Worm (Caenorhabditis elegans) whole organism, young adult: ENCODE measurements around the gene picc-1.

Source experiments
- F37B4.10 ChIP-seq: fragments of 200-800 bp; sonication (Bioruptor generic); IDR thresholded peaks from 2 replicates; pipeline ENCODE4 v1.3.6; 2022; ENCODE audit warnings: missing genetic modification characterization, missing compliant biosample characterization
- F39B2.1 ChIP-seq: fragments of 200-800 bp; sonication (Bioruptor generic); IDR thresholded peaks from 2 replicates; pipeline ENCODE4 v1.3.6; 2022; ENCODE audit warnings: missing genetic modification reagents, missing genetic modification characterization, missing compliant biosample characterization
- F57C9.4 ChIP-seq: sonication (generic microtip); optimal IDR thresholded peaks from 2 replicates; lab custom pipeline; 2017; ENCODE audit warnings: mild to moderate bottlenecking, missing genetic modification characterization, missing compliant biosample characterization
- Y53F4B.3 ChIP-seq: fragments of 200-800 bp; sonication (Bioruptor generic); IDR thresholded peaks from 2 replicates; pipeline ENCODE4 v1.3.6; 2022; ENCODE audit warnings: missing genetic modification reagents, missing genetic modification characterization, missing compliant biosample characterization
- Y53G8AR.9 ChIP-seq: fragments of 200-800 bp; sonication (Bioruptor generic); conservative IDR thresholded peaks from 2 replicates; pipeline ENCODE4 v1.3.6; 2022; ENCODE audit warnings: missing genetic modification reagents, missing genetic modification characterization, missing compliant biosample characterization
- Y56A3A.18 ChIP-seq: fragments of 200-800 bp; sonication (Bioruptor generic); IDR thresholded peaks from 2 replicates; pipeline ENCODE4 v1.3.6; 2022; ENCODE audit warnings: missing genetic modification reagents, missing genetic modification characterization, missing compliant biosample characterization
- Y79H2A.3 ChIP-seq: fragments of 200-800 bp; sonication (Bioruptor generic); conservative IDR thresholded peaks from 2 replicates; pipeline ENCODE4 v1.3.6; 2022; ENCODE audit warnings: missing genetic modification reagents, missing genetic modification characterization, missing compliant biosample characterization
- ZK185.1 ChIP-seq: sonication (generic microtip); optimal IDR thresholded peaks from 2 replicates; lab custom pipeline; 2016; ENCODE audit warnings: mild to moderate bottlenecking, missing genetic modification characterization, missing compliant biosample characterization; ENCODE audit not compliant: poor library complexity, severe bottlenecking
- aptf-3 ChIP-seq: fragments of 200-800 bp; sonication (Bioruptor generic); IDR thresholded peaks from 2 replicates; pipeline ENCODE4 v1.3.6; 2022; ENCODE audit warnings: missing genetic modification characterization, missing compliant biosample characterization
- athp-1 ChIP-seq: sonication (generic microtip); optimal IDR thresholded peaks from 2 replicates; lab custom pipeline; 2017; ENCODE audit warnings: mild to moderate bottlenecking, missing genetic modification characterization, missing compliant biosample characterization
- bed-2 ChIP-seq: fragments of 200-800 bp; sonication (Bioruptor generic); IDR thresholded peaks from 2 replicates; pipeline ENCODE4 v1.3.6; 2022; ENCODE audit warnings: missing genetic modification reagents, missing genetic modification characterization, missing compliant biosample characterization
- cebp-1 ChIP-seq, 2 experiments: fragments of 200-800 bp in 1 of 2; sonication (Bioruptor generic) in 1 of 2; sonication (generic microtip) in 1 of 2; IDR thresholded peaks in 1 of 2; optimal IDR thresholded peaks in 1 of 2; 2 replicates each; pipeline versions ENCODE4 v1.3.6 to Lab custom; 2017 to 2022; ENCODE audit warnings: missing compliant biosample characterization in 2 of 2, missing genetic modification characterization in 2 of 2, mild to moderate bottlenecking in 1 of 2, missing genetic modification reagents in 1 of 2, moderate library complexity in 1 of 2
- ceh-27 ChIP-seq: fragments of 200-800 bp; sonication (Bioruptor generic); optimal IDR thresholded peaks from 2 replicates; lab custom pipeline; 2018; ENCODE audit warnings: mild to moderate bottlenecking, missing genetic modification characterization, moderate library complexity, missing compliant biosample characterization
- chd-7 ChIP-seq: sonication (generic microtip); optimal IDR thresholded peaks from 2 replicates; lab custom pipeline; 2016; ENCODE audit warnings: mild to moderate bottlenecking, missing genetic modification characterization, moderate library complexity, missing compliant biosample characterization
- die-1 ChIP-seq: sonication (generic microtip); optimal IDR thresholded peaks from 2 replicates; lab custom pipeline; 2016; ENCODE audit warnings: missing genotype, mild to moderate bottlenecking, missing genetic modification characterization, missing compliant biosample characterization
- dox-1 ChIP-seq: fragments of 200-800 bp; sonication (Bioruptor generic); IDR thresholded peaks from 2 replicates; pipeline ENCODE4 v1.3.6; 2022; ENCODE audit warnings: missing genetic modification reagents, missing genetic modification characterization, missing compliant biosample characterization
- efl-1 ChIP-seq: fragments of 150-350 bp; optimal IDR thresholded peaks from 2 replicates; lab custom pipeline; 2014; ENCODE audit warnings: missing biosample characterization, missing genetic modification reagents, missing genetic modification characterization
- egl-44 ChIP-seq: fragments of 200-800 bp; sonication (Bioruptor generic); IDR thresholded peaks from 2 replicates; pipeline ENCODE4 v1.3.6; 2022; ENCODE audit warnings: missing genetic modification reagents, missing genetic modification characterization, missing compliant biosample characterization
- egrh-3 ChIP-seq: fragments of 200-800 bp; sonication (Bioruptor generic); IDR thresholded peaks from 2 replicates; pipeline ENCODE4 v1.3.6; 2022; ENCODE audit warnings: missing genetic modification reagents, missing genetic modification characterization, missing compliant biosample characterization
- ekl-4 ChIP-seq: fragments of 200-800 bp; sonication (Bioruptor generic); IDR thresholded peaks from 2 replicates; pipeline ENCODE4 v1.3.6; 2022; ENCODE audit warnings: missing genetic modification reagents, missing genetic modification characterization, missing compliant biosample characterization
- ets-4 ChIP-seq: fragments of 200-800 bp; sonication (Bioruptor generic); optimal IDR thresholded peaks from 2 replicates; lab custom pipeline; 2018; ENCODE audit warnings: mild to moderate bottlenecking, missing genetic modification characterization, missing compliant biosample characterization
- hlh-12 ChIP-seq: sonication (generic microtip); optimal IDR thresholded peaks from 2 replicates; lab custom pipeline; 2016; ENCODE audit warnings: missing genetic modification characterization, missing compliant biosample characterization
- hlh-26 ChIP-seq: fragments of 200-800 bp; sonication (Bioruptor generic); conservative IDR thresholded peaks from 2 replicates; pipeline ENCODE4 v1.3.6; 2022; ENCODE audit warnings: missing genetic modification reagents, missing genetic modification characterization, missing compliant biosample characterization
- hmg-20 ChIP-seq: fragments of 200-800 bp; sonication (Bioruptor generic); IDR thresholded peaks from 2 replicates; pipeline ENCODE4 v1.3.6; 2022; ENCODE audit warnings: missing genetic modification reagents, missing genetic modification characterization, missing compliant biosample characterization
- hsf-1 ChIP-seq: fragments of 200-800 bp; sonication (Bioruptor generic); IDR thresholded peaks from 2 replicates; pipeline ENCODE4 v1.3.6; 2022; ENCODE audit warnings: missing genetic modification reagents, missing genetic modification characterization, missing compliant biosample characterization
- lin-40 ChIP-seq: sonication (generic microtip); optimal IDR thresholded peaks from 2 replicates; lab custom pipeline; 2016; ENCODE audit warnings: missing genetic modification characterization, mild to moderate bottlenecking, missing compliant biosample characterization, missing genotype, missing genetic modification reagents
- lin-54 ChIP-seq: fragments of 200-800 bp; sonication (Bioruptor generic); optimal IDR thresholded peaks from 2 replicates; lab custom pipeline; 2018; ENCODE audit warnings: mild to moderate bottlenecking, missing genetic modification characterization, missing compliant biosample characterization
- lir-1 ChIP-seq: fragments of 200-800 bp; sonication (Bioruptor generic); conservative IDR thresholded peaks from 2 replicates; pipeline ENCODE4 v1.3.6; 2022; ENCODE audit warnings: missing genetic modification reagents, missing genetic modification characterization, missing compliant biosample characterization
- lsl-1 ChIP-seq: fragments of 200-800 bp; sonication (Bioruptor generic); optimal IDR thresholded peaks from 2 replicates; lab custom pipeline; 2018; ENCODE audit warnings: mild to moderate bottlenecking, missing genetic modification characterization, moderate library complexity, missing compliant biosample characterization
- lsy-27 ChIP-seq: sonication (generic microtip); optimal IDR thresholded peaks from 2 replicates; lab custom pipeline; 2017; ENCODE audit warnings: missing genetic modification characterization, mild to moderate bottlenecking, missing compliant biosample characterization, antibody characterized with exemption, missing genotype, borderline replicate concordance; ENCODE audit not compliant: insufficient read depth
- madf-10 ChIP-seq: sonication (generic microtip); optimal IDR thresholded peaks from 2 replicates; lab custom pipeline; 2016; ENCODE audit warnings: mild to moderate bottlenecking, missing genetic modification characterization, missing compliant biosample characterization
- madf-3 ChIP-seq: fragments of 200-800 bp; sonication (Bioruptor generic); IDR thresholded peaks from 2 replicates; pipeline ENCODE4 v1.3.6; 2022; ENCODE audit warnings: missing genetic modification reagents, missing genetic modification characterization, missing compliant biosample characterization
- madf-6 ChIP-seq: fragments of 200-800 bp; sonication (Bioruptor generic); IDR thresholded peaks from 2 replicates; pipeline ENCODE4 v1.3.6; 2022; ENCODE audit warnings: missing genetic modification reagents, missing genetic modification characterization, missing compliant biosample characterization
- mcd-1 ChIP-seq: fragments of 200-800 bp; sonication (Bioruptor generic); IDR thresholded peaks from 2 replicates; pipeline ENCODE4 v1.3.6; 2022; ENCODE audit warnings: missing genetic modification reagents, missing genetic modification characterization, missing compliant biosample characterization
- mel-28 ChIP-seq: sonication (generic microtip); optimal IDR thresholded peaks from 2 replicates; lab custom pipeline; 2016; ENCODE audit warnings: borderline replicate concordance, mild to moderate bottlenecking, missing genetic modification characterization, missing compliant biosample characterization
- nfya-1 ChIP-seq: sonication (generic microtip); optimal IDR thresholded peaks from 2 replicates; lab custom pipeline; 2017; ENCODE audit warnings: antibody characterized with exemption, missing compliant biosample characterization, missing genetic modification characterization, borderline replicate concordance; ENCODE audit not compliant: insufficient read depth
- nhr-120 ChIP-seq: fragments of 200-800 bp; sonication (Bioruptor generic); IDR thresholded peaks from 2 replicates; pipeline ENCODE4 v1.3.6; 2022; ENCODE audit warnings: missing genetic modification characterization, missing compliant biosample characterization
- nhr-179 ChIP-seq: sonication (generic microtip); optimal IDR thresholded peaks from 2 replicates; lab custom pipeline; 2016; ENCODE audit warnings: mild to moderate bottlenecking, missing genetic modification characterization, missing compliant biosample characterization
- pbrm-1 ChIP-seq: fragments of 200-800 bp; sonication (Bioruptor generic); IDR thresholded peaks from 2 replicates; pipeline ENCODE4 v1.3.6; 2022; ENCODE audit warnings: missing genetic modification reagents, missing genetic modification characterization, missing compliant biosample characterization
- rcor-1 ChIP-seq: fragments of 200-800 bp; sonication (Bioruptor generic); IDR thresholded peaks from 2 replicates; pipeline ENCODE4 v1.3.6; 2022; ENCODE audit warnings: missing genetic modification reagents, missing genetic modification characterization, missing compliant biosample characterization
- somi-1 ChIP-seq: fragments of 200-800 bp; sonication (Bioruptor generic); optimal IDR thresholded peaks from 2 replicates; lab custom pipeline; 2018; ENCODE audit warnings: mild to moderate bottlenecking, missing genetic modification characterization, missing compliant biosample characterization
- tbp1 ChIP-seq: fragments of 200-800 bp; sonication (Bioruptor generic); optimal IDR thresholded peaks from 2 replicates; lab custom pipeline; 2018; ENCODE audit warnings: mild to moderate bottlenecking, missing genetic modification characterization, missing compliant biosample characterization
- tlf-1 ChIP-seq: fragments of 200-800 bp; sonication (Bioruptor generic); optimal IDR thresholded peaks from 2 replicates; lab custom pipeline; 2018; ENCODE audit warnings: mild to moderate bottlenecking, missing genetic modification characterization, missing compliant biosample characterization
- unc-130 ChIP-seq: sonication (generic microtip); optimal IDR thresholded peaks from 2 replicates; lab custom pipeline; 2016; ENCODE audit warnings: missing genetic modification reagents, missing genetic modification characterization, missing compliant biosample characterization
- unc-62 ChIP-seq: fragments of 150-350 bp; optimal IDR thresholded peaks from 2 replicates; lab custom pipeline; 2014; ENCODE audit warnings: missing biosample characterization, missing genetic modification reagents, missing genetic modification characterization
- zfh-2 ChIP-seq: fragments of 200-800 bp; sonication (Bioruptor generic); conservative IDR thresholded peaks from 2 replicates; pipeline ENCODE4 v1.3.6; 2022; ENCODE audit warnings: missing genetic modification reagents, missing genetic modification characterization, missing compliant biosample characterization
- ztf-26 ChIP-seq: sonication (generic microtip); optimal IDR thresholded peaks from 2 replicates; lab custom pipeline; 2017; ENCODE audit warnings: missing genetic modification characterization, missing compliant biosample characterization

The picc-1 gene

ce11 chrV:6018944-6019450, at the start of gene picc-1:
TSS of gene picc-1 (plus strand) at chrV:6018994.
- no peak for TF ChIP-seq egl-44 (GFP tag; lab: Robert Waterston, UW)
- peak; percentile 7 for TF ChIP-seq athp-1 (tag; lab: Kevin White, UChicago)
- no peak for TF ChIP-seq F37B4.10 (GFP tag; lab: Robert Waterston, UW)
- TF ChIP-seq F39B2.1 (GFP tag; lab: Robert Waterston, UW) = no peak
- TF ChIP-seq Y79H2A.3 (GFP tag; lab: Robert Waterston, UW) = peak; percentile 84
- no peak for TF ChIP-seq aptf-3 (GFP tag; lab: Robert Waterston, UW)
- TF ChIP-seq ztf-26 (tag; lab: Kevin White, UChicago) = no peak
- TF ChIP-seq dox-1 (GFP tag; lab: Robert Waterston, UW) = 0 out of 2 replicates have a peak, but pooled peaks have one; percentile 18
- no peak for TF ChIP-seq tlf-1
- TF ChIP-seq hsf-1 (GFP tag; lab: Robert Waterston, UW) = 0 out of 2 replicates have a peak, but pooled peaks have one; percentile 51
- TF ChIP-seq nhr-120 (GFP tag; lab: Robert Waterston, UW) = peak; percentile 85; the same call in 1 of the 2 replicates
- peak; percentile 21; the same call in 1 of the 2 replicates for TF ChIP-seq cebp-1 (GFP tag; IDR thresholded peaks at IDR 0.05; lab: Robert Waterston, UW)
- peak; percentile 7 for TF ChIP-seq cebp-1 (tag; optimal IDR thresholded peaks at IDR 0.05; lab: Kevin White, UChicago)
- TF ChIP-seq die-1 (tag; lab: Kevin White, UChicago) = no peak
- TF ChIP-seq nhr-179 (tag; lab: Kevin White, UChicago) = no peak
- 0 out of 2 replicates have a peak, but pooled peaks have one; percentile 22 for TF ChIP-seq Y53G8AR.9 (GFP tag; lab: Robert Waterston, UW)
- peak; percentile 26 for TF ChIP-seq tbp1 (GFP tag; lab: Kevin White, UChicago)
- no peak for TF ChIP-seq egrh-3 (GFP tag; lab: Robert Waterston, UW)
- TF ChIP-seq mel-28 (tag; lab: Kevin White, UChicago) = no peak
- no peak for TF ChIP-seq zfh-2 (GFP tag; lab: Robert Waterston, UW)
- TF ChIP-seq efl-1 (GFP tag; lab: Kevin White, UChicago) = no peak
- no peak for TF ChIP-seq F57C9.4 (tag; lab: Kevin White, UChicago)
- 0 out of 2 replicates have a peak, but pooled peaks have one; percentile 7 for TF ChIP-seq ekl-4 (GFP tag; lab: Robert Waterston, UW)
- no peak for TF ChIP-seq madf-3 (GFP tag; lab: Robert Waterston, UW)
- TF ChIP-seq somi-1 (GFP tag; lab: Kevin White, UChicago) = no peak
- TF ChIP-seq madf-6 (GFP tag; lab: Robert Waterston, UW) = peak; percentile 61
- TF ChIP-seq pbrm-1 (GFP tag; lab: Robert Waterston, UW) = no peak; the same call in 1 of the 2 replicates
- no peak for TF ChIP-seq Y53F4B.3 (GFP tag; lab: Robert Waterston, UW)
- TF ChIP-seq rcor-1 (GFP tag; lab: Robert Waterston, UW) = 0 out of 2 replicates have a peak, but pooled peaks have one; percentile 22
- TF ChIP-seq ZK185.1 (tag; lab: Kevin White, UChicago) = peak; percentile 61
- TF ChIP-seq hlh-12 (tag; lab: Kevin White, UChicago) = no peak
- no peak for TF ChIP-seq nfya-1 (tag; lab: Kevin White, UChicago)
- 0 out of 2 replicates have a peak, but pooled peaks have one; percentile 29 for TF ChIP-seq mcd-1 (GFP tag; lab: Robert Waterston, UW)
- no peak for TF ChIP-seq unc-130 (GFP tag; lab: Kevin White, UChicago)
- no peak for TF ChIP-seq unc-62 (GFP tag; lab: Kevin White, UChicago)
- no peak for TF ChIP-seq hlh-26
- TF ChIP-seq ceh-27 = no peak
- 0 out of 2 replicates have a peak, but pooled peaks have one; percentile 23 for TF ChIP-seq Y56A3A.18 (GFP tag; lab: Robert Waterston, UW)
- no peak for TF ChIP-seq lsl-1 (GFP tag; lab: Kevin White, UChicago)
- no peak for TF ChIP-seq lir-1 (GFP tag; lab: Robert Waterston, UW)
- TF ChIP-seq madf-10 = no peak
- no peak for TF ChIP-seq lsy-27 (tag; lab: Kevin White, UChicago)
- TF ChIP-seq ets-4 (GFP tag; lab: Kevin White, UChicago) = no peak
- no peak for TF ChIP-seq bed-2 (GFP tag; lab: Robert Waterston, UW)
- TF ChIP-seq lin-54 (GFP tag; lab: Kevin White, UChicago) = peak; percentile 29
- peak; percentile 25 for TF ChIP-seq lin-40 (tag; lab: Kevin White, UChicago)
- no peak for TF ChIP-seq hmg-20 (GFP tag; lab: Robert Waterston, UW)
- peak; percentile 50 for TF ChIP-seq chd-7
